Fruit fly (Drosophila melanogaster) Kc167 (cell line): ENCODE results near the gene MRG15.

Experiments
- Myc ChIP-seq: fragments of >200 bp; optimal IDR thresholded peaks from 2 replicates; lab custom pipeline; 2017; ENCODE audit warnings: missing external identifiers
- Sin3A ChIP-seq: fragments of >200 bp; optimal IDR thresholded peaks from 2 replicates; lab custom pipeline; 2018; ENCODE audit warnings: missing external identifiers
- h ChIP-seq: fragments of >200 bp; optimal IDR thresholded peaks from 3 replicates; lab custom pipeline; 2018; ENCODE audit warnings: missing external identifiers
- insv ChIP-seq: fragments of >200 bp; optimal IDR thresholded peaks from 3 replicates; lab custom pipeline; 2018; ENCODE audit warnings: missing external identifiers
- psq ChIP-seq: fragments of >200 bp; optimal IDR thresholded peaks from 2 replicates; lab custom pipeline; 2017; ENCODE audit warnings: missing external identifiers
- ttk ChIP-seq: sonication (Bioruptor generic); optimal IDR thresholded peaks from 2 replicates; lab custom pipeline; 2017; ENCODE audit warnings: missing external identifiers

Gene MRG15

dm6 chr3R:15293005-15293877 lies 15.3 kb upstream of the MRG15 start:
- TF ChIP-seq Sin3A: no peak
- TF ChIP-seq Myc: no peak
- no peak for TF ChIP-seq insv (lab: Kevin White, UChicago)
- TF ChIP-seq h (lab: Kevin White, UChicago): no peak
- no peak for TF ChIP-seq psq (lab: Kevin White, UChicago)
- TF ChIP-seq ttk (lab: Kevin White, UChicago): no peak

dm6 chr3R:15292241-15293004 lies 14.5 kb upstream of the MRG15 start:
- no peak for TF ChIP-seq psq (lab: Kevin White, UChicago)
- no peak for TF ChIP-seq Myc
- TF ChIP-seq insv (lab: Kevin White, UChicago): no peak

- TF ChIP-seq insv (lab: Kevin White, UChicago): no peak
- no peak for TF ChIP-seq ttk (lab: Kevin White, UChicago)
- TF ChIP-seq h (lab: Kevin White, UChicago): no peak
- TF ChIP-seq Myc: no peak
- no peak for TF ChIP-seq psq (lab: Kevin White, UChicago)
- no peak for TF ChIP-seq Sin3A
These were observed 13.8 kb upstream of the MRG15 start for dm6 chr3R:15291551-15292223.

- TF ChIP-seq ttk (lab: Kevin White, UChicago) (no peak), psq (lab: Kevin White, UChicago) (no peak), h (lab: Kevin White, UChicago) (no peak)
These were observed 12.8 kb upstream of the MRG15 start, which contains the start of gene CG45218 for dm6 chr3R:15290642-15291118. TSS of gene CG45218 (minus strand) at chr3R:15290799.

DNA sequence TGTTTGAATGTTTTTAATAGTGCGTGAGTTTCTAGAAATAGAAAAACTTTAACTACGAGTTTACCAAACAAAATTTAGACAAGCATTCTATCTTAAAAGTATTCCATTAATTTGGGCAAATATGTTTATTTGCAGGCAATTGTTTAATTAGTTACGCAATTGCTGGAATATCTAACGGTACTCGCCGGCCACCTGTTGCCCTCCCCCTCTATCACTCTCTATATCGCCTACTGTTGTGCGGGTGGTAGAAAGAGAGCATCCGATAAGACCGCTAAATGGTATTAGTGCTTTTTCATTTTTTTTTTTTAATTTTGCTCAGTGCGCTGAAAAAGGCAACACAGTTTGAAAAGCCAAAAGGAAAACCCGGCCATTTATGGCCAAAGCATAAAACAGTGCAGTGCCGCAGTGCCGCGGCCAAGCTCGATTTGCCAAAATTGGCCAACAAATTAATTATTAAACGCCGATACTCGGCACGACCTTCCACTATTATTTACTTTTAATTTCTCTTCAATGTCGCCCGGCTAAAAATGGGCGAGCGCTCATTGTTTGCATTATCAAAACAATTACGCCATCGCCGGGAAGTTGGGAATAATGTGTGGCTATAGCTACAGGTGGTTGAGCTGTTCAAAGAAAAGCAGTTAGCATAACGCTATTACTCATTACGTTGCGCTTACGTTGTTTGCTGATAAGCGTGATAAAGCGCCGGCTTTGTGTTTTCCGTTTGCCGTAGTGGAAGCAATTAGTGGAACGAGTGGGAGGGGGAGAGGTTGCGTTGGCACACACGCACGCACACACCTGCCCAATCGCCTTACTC lies 12.1 kb upstream of the MRG15 start:
- TF ChIP-seq Myc (no peak), insv (lab: Kevin White, UChicago) (no peak), psq (lab: Kevin White, UChicago) (no peak), h (lab: Kevin White, UChicago) (no peak), Sin3A (no peak), ttk (lab: Kevin White, UChicago) (no peak)

DNA sequence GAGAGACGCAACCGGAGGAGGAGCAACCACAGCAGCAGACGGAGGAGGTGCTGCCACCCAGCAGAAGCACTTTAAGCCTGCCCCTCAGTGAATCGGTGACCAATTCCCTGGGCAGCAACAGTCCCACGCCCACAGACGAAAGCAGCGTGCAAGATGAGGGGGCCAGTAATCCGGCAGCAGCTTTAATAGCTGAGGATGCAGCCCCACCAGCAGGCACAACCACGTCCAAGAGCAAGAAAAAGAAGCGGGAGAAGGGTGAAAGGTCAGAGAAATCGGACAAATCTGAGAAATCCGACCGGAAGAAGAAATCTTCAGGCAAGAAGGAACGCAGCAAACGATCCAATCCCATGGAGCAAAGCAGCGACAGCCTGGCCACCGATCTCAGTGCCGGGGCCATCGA lies 10.9 kb upstream of the MRG15 start:
- TF ChIP-seq h (lab: Kevin White, UChicago): no peak
- no peak for TF ChIP-seq ttk (lab: Kevin White, UChicago)
- no peak for TF ChIP-seq Sin3A
- no peak for TF ChIP-seq psq (lab: Kevin White, UChicago)
- TF ChIP-seq Myc: no peak
- TF ChIP-seq insv (lab: Kevin White, UChicago): no peak

dm6 chr3R:15287763-15288162 lies 9.9 kb upstream of the MRG15 start:
- TF ChIP-seq Myc (no peak), Sin3A (no peak), insv (lab: Kevin White, UChicago) (no peak), ttk (lab: Kevin White, UChicago) (no peak), psq (lab: Kevin White, UChicago) (no peak), h (lab: Kevin White, UChicago) (no peak)

dm6 chr3R:15286693-15287041 lies 8.8 kb upstream of the MRG15 start:
- no peak for TF ChIP-seq Myc
- TF ChIP-seq psq (lab: Kevin White, UChicago): no peak
- no peak for TF ChIP-seq ttk (lab: Kevin White, UChicago)
- TF ChIP-seq insv (lab: Kevin White, UChicago): no peak
- TF ChIP-seq Sin3A: no peak
- TF ChIP-seq h (lab: Kevin White, UChicago): no peak

dm6 chr3R:15286024-15286692 lies 8.2 kb upstream of the MRG15 start:
- TF ChIP-seq insv (lab: Kevin White, UChicago): no peak
- no peak for TF ChIP-seq psq (lab: Kevin White, UChicago)
- TF ChIP-seq ttk (lab: Kevin White, UChicago): no peak
- no peak for TF ChIP-seq Myc

DNA sequence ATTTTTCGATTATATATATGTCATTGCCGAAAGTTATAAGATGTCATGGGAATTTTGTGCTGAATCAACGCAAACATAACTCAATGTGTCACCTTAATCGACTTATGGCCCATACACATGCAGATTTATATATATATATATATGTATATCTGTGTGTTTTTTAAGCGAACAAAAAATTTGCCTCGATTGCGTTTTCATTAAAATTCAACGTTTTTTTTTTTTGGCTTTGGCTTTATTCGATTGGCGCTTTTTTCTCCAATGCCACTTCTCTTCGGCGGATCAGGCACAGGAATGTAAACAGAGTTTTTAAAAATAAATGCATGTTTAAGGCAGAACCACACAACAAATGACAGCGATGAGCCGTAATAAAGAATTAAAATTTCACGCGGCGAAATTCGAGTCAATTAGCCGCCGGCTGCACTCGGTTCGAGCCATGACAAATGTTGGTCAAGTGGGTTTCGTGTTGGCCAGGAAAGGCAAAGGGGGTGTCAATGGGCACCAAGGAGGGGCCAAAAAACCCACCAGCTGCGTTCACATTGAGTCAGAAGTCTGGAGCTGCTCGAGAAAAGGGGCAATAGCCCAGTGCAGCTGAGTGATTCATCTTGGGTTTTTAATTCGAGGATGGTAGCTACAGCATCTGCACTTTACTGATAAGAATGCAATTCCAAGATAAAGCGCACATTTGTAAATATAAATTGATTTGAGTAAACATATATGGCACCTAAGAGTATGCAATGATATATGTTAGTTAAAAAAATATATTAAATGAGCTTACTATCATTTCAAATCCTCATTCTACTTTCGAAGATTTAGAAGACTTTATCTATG lies 5.3 kb upstream of the MRG15 start:
- TF ChIP-seq insv (lab: Kevin White, UChicago) (no peak), psq (lab: Kevin White, UChicago) (no peak), Sin3A (no peak), Myc (no peak), h (lab: Kevin White, UChicago) (no peak), ttk (lab: Kevin White, UChicago) (no peak)
